Worm (Caenorhabditis elegans) whole organism, young adult: ENCODE results near the gene fbxb-22.
A peak's percentile ranks its signal among the peaks of the same experiment; 100 is the strongest.

Source experiments
- B0336.3 ChIP-seq: fragments of 200-800 bp; sonication (Bioruptor generic); IDR thresholded peaks from 2 replicates; pipeline ENCODE4 v1.3.6; 2022; ENCODE audit warnings: missing genetic modification characterization, missing compliant biosample characterization
- F10E7.11 ChIP-seq: sonication (generic microtip); optimal IDR thresholded peaks from 2 replicates; lab custom pipeline; 2017; ENCODE audit warnings: mild to moderate bottlenecking, missing genetic modification characterization, moderate library complexity, missing compliant biosample characterization
- F22D6.2 ChIP-seq: sonication (generic microtip); optimal IDR thresholded peaks from 2 replicates; lab custom pipeline; 2016; ENCODE audit warnings: mild to moderate bottlenecking, missing genetic modification characterization, missing compliant biosample characterization
- F23B12.7 ChIP-seq: sonication (generic microtip); optimal IDR thresholded peaks from 2 replicates; lab custom pipeline; 2017; ENCODE audit warnings: missing genetic modification characterization, mild to moderate bottlenecking, missing compliant biosample characterization, antibody characterized with exemption, moderate library complexity; ENCODE audit not compliant: insufficient read depth
- F39B2.1 ChIP-seq: fragments of 200-800 bp; sonication (Bioruptor generic); IDR thresholded peaks from 2 replicates; pipeline ENCODE4 v1.3.6; 2022; ENCODE audit warnings: missing genetic modification reagents, missing genetic modification characterization, missing compliant biosample characterization
- F57A8.1 ChIP-seq: fragments of 200-800 bp; sonication (Bioruptor generic); optimal IDR thresholded peaks from 2 replicates; lab custom pipeline; 2018; ENCODE audit warnings: mild to moderate bottlenecking, missing genetic modification characterization, moderate library complexity, missing compliant biosample characterization
- K12H6.12 ChIP-seq: fragments of 200-800 bp; sonication (Bioruptor generic); optimal IDR thresholded peaks from 2 replicates; lab custom pipeline; 2018; ENCODE audit warnings: mild to moderate bottlenecking, missing genetic modification characterization, missing compliant biosample characterization
- Y53G8AR.9 ChIP-seq: fragments of 200-800 bp; sonication (Bioruptor generic); conservative IDR thresholded peaks from 2 replicates; pipeline ENCODE4 v1.3.6; 2022; ENCODE audit warnings: missing genetic modification reagents, missing genetic modification characterization, missing compliant biosample characterization
- Y56A3A.18 ChIP-seq: fragments of 200-800 bp; sonication (Bioruptor generic); IDR thresholded peaks from 2 replicates; pipeline ENCODE4 v1.3.6; 2022; ENCODE audit warnings: missing genetic modification reagents, missing genetic modification characterization, missing compliant biosample characterization
- akir-1 ChIP-seq: fragments of 200-800 bp; sonication (Bioruptor generic); optimal IDR thresholded peaks from 2 replicates; lab custom pipeline; 2018; ENCODE audit warnings: mild to moderate bottlenecking, missing genetic modification characterization, moderate library complexity, missing compliant biosample characterization
- aptf-2 ChIP-seq: fragments of 200-800 bp; sonication (Bioruptor generic); conservative IDR thresholded peaks from 2 replicates; pipeline ENCODE4 v1.3.6; 2022; ENCODE audit warnings: missing genetic modification reagents, missing genetic modification characterization, missing compliant biosample characterization
- attf-5 ChIP-seq: fragments of 200-800 bp; sonication (Bioruptor generic); optimal IDR thresholded peaks from 2 replicates; lab custom pipeline; 2018; ENCODE audit warnings: mild to moderate bottlenecking, missing genetic modification characterization, missing compliant biosample characterization
- bed-1 ChIP-seq: fragments of 200-800 bp; sonication (Bioruptor generic); IDR thresholded peaks from 2 replicates; pipeline ENCODE4 v1.3.6; 2022; ENCODE audit warnings: missing genetic modification reagents, missing genetic modification characterization, missing compliant biosample characterization
- ccch-3 ChIP-seq: fragments of 200-800 bp; sonication (Bioruptor generic); optimal IDR thresholded peaks from 2 replicates; lab custom pipeline; 2018; ENCODE audit warnings: mild to moderate bottlenecking, missing genetic modification characterization, missing compliant biosample characterization
- cebp-1 ChIP-seq, 2 experiments: fragments of 200-800 bp in 1 of 2; sonication (Bioruptor generic) in 1 of 2; sonication (generic microtip) in 1 of 2; IDR thresholded peaks in 1 of 2; optimal IDR thresholded peaks in 1 of 2; 2 replicates each; pipeline versions ENCODE4 v1.3.6 to Lab custom; 2017 to 2022; ENCODE audit warnings: missing compliant biosample characterization in 2 of 2, missing genetic modification characterization in 2 of 2, mild to moderate bottlenecking in 1 of 2, missing genetic modification reagents in 1 of 2, moderate library complexity in 1 of 2
- ceh-79 ChIP-seq: sonication (generic microtip); optimal IDR thresholded peaks from 2 replicates; lab custom pipeline; 2017; ENCODE audit warnings: mild to moderate bottlenecking, missing genetic modification characterization, missing compliant biosample characterization
- chd-7 ChIP-seq: sonication (generic microtip); optimal IDR thresholded peaks from 2 replicates; lab custom pipeline; 2016; ENCODE audit warnings: mild to moderate bottlenecking, missing genetic modification characterization, moderate library complexity, missing compliant biosample characterization
- dox-1 ChIP-seq: fragments of 200-800 bp; sonication (Bioruptor generic); IDR thresholded peaks from 2 replicates; pipeline ENCODE4 v1.3.6; 2022; ENCODE audit warnings: missing genetic modification reagents, missing genetic modification characterization, missing compliant biosample characterization
- egrh-3 ChIP-seq: fragments of 200-800 bp; sonication (Bioruptor generic); IDR thresholded peaks from 2 replicates; pipeline ENCODE4 v1.3.6; 2022; ENCODE audit warnings: missing genetic modification reagents, missing genetic modification characterization, missing compliant biosample characterization
- fkh-3 ChIP-seq: sonication (generic microtip); optimal IDR thresholded peaks from 2 replicates; lab custom pipeline; 2016; ENCODE audit warnings: mild to moderate bottlenecking, missing genetic modification characterization, missing compliant biosample characterization
- gei-17 ChIP-seq: fragments of 200-800 bp; sonication (Bioruptor generic); optimal IDR thresholded peaks from 2 replicates; lab custom pipeline; 2018; ENCODE audit warnings: mild to moderate bottlenecking, missing genetic modification characterization, missing compliant biosample characterization
- hlh-26 ChIP-seq: fragments of 200-800 bp; sonication (Bioruptor generic); conservative IDR thresholded peaks from 2 replicates; pipeline ENCODE4 v1.3.6; 2022; ENCODE audit warnings: missing genetic modification reagents, missing genetic modification characterization, missing compliant biosample characterization
- hrde-1 ChIP-seq: sonication (generic microtip); optimal IDR thresholded peaks from 2 replicates; lab custom pipeline; 2016; ENCODE audit warnings: missing genetic modification characterization, mild to moderate bottlenecking, missing compliant biosample characterization, moderate library complexity, missing genotype, missing genetic modification reagents, borderline replicate concordance
- lag-1 ChIP-seq: fragments of 200-800 bp; sonication (Bioruptor generic); IDR thresholded peaks from 2 replicates; pipeline ENCODE4 v1.3.6; 2022; ENCODE audit warnings: missing genetic modification reagents, missing genetic modification characterization, missing compliant biosample characterization
- let-607 ChIP-seq, 2 experiments: fragments of 200-800 bp in 1 of 2; sonication (Bioruptor generic) in 1 of 2; sonication (generic microtip) in 1 of 2; optimal IDR thresholded peaks; 2 replicates each; lab custom pipeline; 2016 to 2018; ENCODE audit warnings: mild to moderate bottlenecking in 2 of 2, missing compliant biosample characterization in 2 of 2, missing genetic modification characterization in 2 of 2, moderate library complexity in 2 of 2, missing genotype in 1 of 2
- lin-35 ChIP-seq, 3 experiments: fragments of 150-350 bp in 2 of 3; sonication (generic microtip) in 1 of 3; optimal IDR thresholded peaks; 2 replicates each; lab custom pipeline; 2014 to 2018; ENCODE audit warnings: missing biosample characterization in 3 of 3, missing genetic modification characterization in 3 of 3, missing genetic modification reagents in 3 of 3
- madf-3 ChIP-seq: fragments of 200-800 bp; sonication (Bioruptor generic); IDR thresholded peaks from 2 replicates; pipeline ENCODE4 v1.3.6; 2022; ENCODE audit warnings: missing genetic modification reagents, missing genetic modification characterization, missing compliant biosample characterization
- madf-6 ChIP-seq: fragments of 200-800 bp; sonication (Bioruptor generic); IDR thresholded peaks from 2 replicates; pipeline ENCODE4 v1.3.6; 2022; ENCODE audit warnings: missing genetic modification reagents, missing genetic modification characterization, missing compliant biosample characterization
- madf-8 ChIP-seq: fragments of 200-800 bp; sonication (Bioruptor generic); conservative IDR thresholded peaks from 2 replicates; pipeline ENCODE4 v1.3.6; 2022; ENCODE audit warnings: missing genetic modification reagents, missing genetic modification characterization, missing compliant biosample characterization
- mxl-1 ChIP-seq: sonication (generic microtip); optimal IDR thresholded peaks from 2 replicates; lab custom pipeline; 2016; ENCODE audit warnings: missing genetic modification characterization, missing compliant biosample characterization
- nfya-1 ChIP-seq: sonication (generic microtip); optimal IDR thresholded peaks from 2 replicates; lab custom pipeline; 2017; ENCODE audit warnings: antibody characterized with exemption, missing compliant biosample characterization, missing genetic modification characterization, borderline replicate concordance; ENCODE audit not compliant: insufficient read depth
- nfyb-1 ChIP-seq: fragments of 200-800 bp; sonication (Bioruptor generic); IDR thresholded peaks from 2 replicates; pipeline ENCODE4 v1.3.6; 2022; ENCODE audit warnings: missing genetic modification reagents, missing genetic modification characterization, missing compliant biosample characterization
- nhr-120 ChIP-seq: fragments of 200-800 bp; sonication (Bioruptor generic); IDR thresholded peaks from 2 replicates; pipeline ENCODE4 v1.3.6; 2022; ENCODE audit warnings: missing genetic modification characterization, missing compliant biosample characterization
- nhr-179 ChIP-seq: sonication (generic microtip); optimal IDR thresholded peaks from 2 replicates; lab custom pipeline; 2016; ENCODE audit warnings: mild to moderate bottlenecking, missing genetic modification characterization, missing compliant biosample characterization
- nhr-90 ChIP-seq: sonication (generic microtip); optimal IDR thresholded peaks from 2 replicates; lab custom pipeline; 2016; ENCODE audit warnings: missing genotype, mild to moderate bottlenecking, missing genetic modification characterization, missing compliant biosample characterization
- rcor-1 ChIP-seq: fragments of 200-800 bp; sonication (Bioruptor generic); IDR thresholded peaks from 2 replicates; pipeline ENCODE4 v1.3.6; 2022; ENCODE audit warnings: missing genetic modification reagents, missing genetic modification characterization, missing compliant biosample characterization
- rpc-1 ChIP-seq, 2 experiments: fragments of 150-350 bp in 1 of 2; sonication (generic microtip) in 1 of 2; optimal IDR thresholded peaks; 2 replicates each; lab custom pipeline; 2014 to 2018; ENCODE audit warnings: missing biosample characterization in 1 of 2, missing genetic modification characterization in 1 of 2, missing genetic modification reagents in 1 of 2, missing genotype in 1 of 2
- sdz-38 ChIP-seq: sonication (generic microtip); optimal IDR thresholded peaks from 2 replicates; lab custom pipeline; 2016; ENCODE audit warnings: missing genotype, missing genetic modification characterization, missing compliant biosample characterization
- snpc-4 ChIP-seq, 5 experiments: fragments of 150-350 bp in 1 of 5; sonication (generic microtip) in 4 of 5; optimal IDR thresholded peaks; 2 replicates each; lab custom pipeline; 2014 to 2018; ENCODE audit warnings: missing genetic modification characterization in 5 of 5, missing biosample characterization in 3 of 5, antibody characterized with exemption in 2 of 5, mild to moderate bottlenecking in 2 of 5, missing compliant biosample characterization in 2 of 5, missing genotype in 2 of 5, moderate library complexity in 2 of 5, missing genetic modification reagents in 1 of 5
- somi-1 ChIP-seq: fragments of 200-800 bp; sonication (Bioruptor generic); optimal IDR thresholded peaks from 2 replicates; lab custom pipeline; 2018; ENCODE audit warnings: mild to moderate bottlenecking, missing genetic modification characterization, missing compliant biosample characterization
- sptf-2 ChIP-seq: fragments of 200-800 bp; sonication (Bioruptor generic); optimal IDR thresholded peaks from 2 replicates; lab custom pipeline; 2018; ENCODE audit warnings: mild to moderate bottlenecking, missing genetic modification characterization, missing compliant biosample characterization
- tbp1 ChIP-seq: fragments of 200-800 bp; sonication (Bioruptor generic); optimal IDR thresholded peaks from 2 replicates; lab custom pipeline; 2018; ENCODE audit warnings: mild to moderate bottlenecking, missing genetic modification characterization, missing compliant biosample characterization
- unc-62 ChIP-seq: fragments of 150-350 bp; optimal IDR thresholded peaks from 2 replicates; lab custom pipeline; 2014; ENCODE audit warnings: missing biosample characterization, missing genetic modification reagents, missing genetic modification characterization
- ztf-25 ChIP-seq: fragments of 200-800 bp; sonication (Bioruptor generic); IDR thresholded peaks from 2 replicates; pipeline ENCODE4 v1.3.6; 2022; ENCODE audit warnings: missing genetic modification reagents, missing genetic modification characterization, missing compliant biosample characterization
- ztf-26 ChIP-seq: sonication (generic microtip); optimal IDR thresholded peaks from 2 replicates; lab custom pipeline; 2017; ENCODE audit warnings: missing genetic modification characterization, missing compliant biosample characterization

Gene fbxb-22

DNA sequence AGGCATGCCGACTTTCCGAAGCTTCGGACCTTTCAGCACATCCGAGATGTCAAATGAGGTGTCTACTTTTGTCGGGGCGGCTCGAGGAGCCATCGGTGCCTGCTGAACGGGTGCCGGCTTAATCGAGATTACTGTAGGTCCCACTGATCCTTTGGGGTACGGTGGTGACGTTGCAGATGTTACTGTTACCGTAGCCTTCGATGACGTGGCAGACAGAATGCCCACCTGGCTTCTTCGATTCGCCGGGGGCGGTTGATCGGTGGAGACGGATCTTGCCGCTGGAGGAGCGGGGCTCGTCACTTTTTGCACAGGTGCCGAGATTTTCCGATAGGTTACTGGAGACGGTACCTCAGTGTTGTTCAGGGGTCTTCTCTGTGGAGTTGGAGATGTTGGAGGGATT lies 11.9 kb downstream of the fbxb-22 start (continued):
- no peak for TF ChIP-seq ztf-26 (tag; lab: Kevin White, UChicago)
- no peak for TF ChIP-seq gei-17
- TF ChIP-seq bed-1 = 0 out of 2 replicates have a peak, but pooled peaks have one; percentile 79
- peak; percentile 9; the same call in 1 of the 2 replicates for TF ChIP-seq egrh-3 (GFP tag; lab: Robert Waterston, UW)
- no peak for TF ChIP-seq lag-1 (GFP tag; lab: Robert Waterston, UW)
- TF ChIP-seq lin-35 (GFP tag; optimal IDR thresholded peaks at IDR 0.05; lab: Kevin White, UChicago) = no peak
- no peak for TF ChIP-seq ceh-79 (tag; lab: Kevin White, UChicago)
- no peak for TF ChIP-seq F10E7.11 (tag; lab: Kevin White, UChicago)
- TF ChIP-seq ztf-25 = no peak
- no peak for TF ChIP-seq hrde-1 (tag; lab: Kevin White, UChicago)
- no peak for TF ChIP-seq snpc-4 (GFP tag; optimal IDR thresholded peaks at IDR 0.05; lab: Kevin White, UChicago)
- TF ChIP-seq snpc-4 (tag; optimal IDR thresholded peaks at IDR 0.05; lab: Kevin White, UChicago) = no peak
- no peak for TF ChIP-seq rcor-1
- TF ChIP-seq F39B2.1 = no peak
- TF ChIP-seq Y56A3A.18 (GFP tag; lab: Robert Waterston, UW) = no peak
- no peak for TF ChIP-seq hlh-26 (GFP tag; lab: Robert Waterston, UW)
- no peak for TF ChIP-seq sdz-38 (tag; lab: Kevin White, UChicago)
- no peak for TF ChIP-seq aptf-2 (GFP tag; lab: Robert Waterston, UW)
- no peak for TF ChIP-seq fkh-3 (tag; lab: Kevin White, UChicago)

ce11 chrIII:11870009-11870408 lies 13.5 kb downstream of the fbxb-22 start:
- no peak for TF ChIP-seq rpc-1 (optimal IDR thresholded peaks at IDR 0.05; lab: Kevin White, UChicago)
- TF ChIP-seq rpc-1 (tag; optimal IDR thresholded peaks at IDR 0.05; lab: Kevin White, UChicago) = no peak
- TF ChIP-seq dox-1 (GFP tag; lab: Robert Waterston, UW) = peak; percentile 89
- no peak for TF ChIP-seq F57A8.1 (GFP tag; lab: Kevin White, UChicago)
- TF ChIP-seq cebp-1 (GFP tag; IDR thresholded peaks at IDR 0.05; lab: Robert Waterston, UW) = peak; percentile 53; the same call in 1 of the 2 replicates
- peak; percentile 78 for TF ChIP-seq cebp-1 (tag; optimal IDR thresholded peaks at IDR 0.05; lab: Kevin White, UChicago)
- peak; percentile 4 for TF ChIP-seq F22D6.2 (tag; lab: Kevin White, UChicago)
- no peak for TF ChIP-seq nhr-120 (GFP tag; lab: Robert Waterston, UW)
- TF ChIP-seq hlh-26 (GFP tag; lab: Robert Waterston, UW) = no peak
- TF ChIP-seq mxl-1 (tag; lab: Kevin White, UChicago) = no peak
- TF ChIP-seq Y53G8AR.9 (GFP tag; lab: Robert Waterston, UW) = 0 out of 2 replicates have a peak, but pooled peaks have one; percentile 23
- no peak for TF ChIP-seq nfya-1 (tag; lab: Kevin White, UChicago)
- TF ChIP-seq K12H6.12 (tag; lab: Kevin White, UChicago) = peak; percentile 88
- TF ChIP-seq nhr-179 (tag; lab: Kevin White, UChicago) = no peak
- TF ChIP-seq akir-1 (GFP tag; lab: Kevin White, UChicago) = no peak
- TF ChIP-seq madf-3 (GFP tag; lab: Robert Waterston, UW) = no peak
- TF ChIP-seq unc-62 (GFP tag; lab: Kevin White, UChicago) = no peak
- TF ChIP-seq Y56A3A.18 (GFP tag; lab: Robert Waterston, UW) = no peak
- TF ChIP-seq madf-8 = no peak
- no peak for TF ChIP-seq sptf-2 (GFP tag; lab: Kevin White, UChicago)
- peak; percentile 39 for TF ChIP-seq chd-7
- TF ChIP-seq nhr-90 (tag; lab: Kevin White, UChicago) = peak; percentile 12
- TF ChIP-seq tbp1 = peak; percentile 51
- no peak for TF ChIP-seq ztf-25
- 0 out of 2 replicates have a peak, but pooled peaks have one; percentile 16 for TF ChIP-seq B0336.3
- TF ChIP-seq lin-35 (GFP tag; optimal IDR thresholded peaks at IDR 0.05; lab: Kevin White, UChicago) = peak in 1 of 3 experiments; percentile 55
- peak; percentile 74 for TF ChIP-seq nfyb-1 (GFP tag; lab: Robert Waterston, UW)
- TF ChIP-seq madf-6 (GFP tag; lab: Robert Waterston, UW) = no peak
- peak; percentile 44 for TF ChIP-seq somi-1
- peak; percentile 14 to 16 for TF ChIP-seq let-607 (tag; optimal IDR thresholded peaks at IDR 0.05; lab: Kevin White, UChicago)
- TF ChIP-seq attf-5 (GFP tag; lab: Kevin White, UChicago) = peak; percentile 92
- no peak for TF ChIP-seq ccch-3 (GFP tag; lab: Kevin White, UChicago)
- peak; percentile 29 for TF ChIP-seq F23B12.7 (tag; lab: Kevin White, UChicago)
